Worm (Caenorhabditis elegans) whole organism, midembryonic: ENCODE measurements around the gene F39G3.5.

Source experiments
- cog-1 ChIP-seq: sonication (generic microtip); optimal IDR thresholded peaks from 2 replicates; lab custom pipeline; 2016; ENCODE audit warnings: missing genetic modification characterization, missing compliant biosample characterization
- flt-1 ChIP-seq: fragments of 200-800 bp; sonication (Bioruptor generic); IDR thresholded peaks from 2 replicates; pipeline ENCODE4 v1.3.6; 2022; ENCODE audit warnings: missing genetic modification characterization, missing compliant biosample characterization
- ref-1 ChIP-seq: fragments of 200-800 bp; sonication (Bioruptor generic); conservative IDR thresholded peaks from 2 replicates; pipeline ENCODE4 v1.3.6; 2022; ENCODE audit warnings: missing genetic modification reagents, missing genetic modification characterization, missing compliant biosample characterization
- tab-1 ChIP-seq: fragments of 200-800 bp; sonication (Bioruptor generic); IDR thresholded peaks from 2 replicates; pipeline ENCODE4 v1.3.6; 2022; ENCODE audit warnings: missing genetic modification characterization, missing compliant biosample characterization
- ztf-23 ChIP-seq: fragments of 200-800 bp; sonication (Bioruptor generic); IDR thresholded peaks from 2 replicates; pipeline ENCODE4 v1.3.6; 2022; ENCODE audit warnings: missing genetic modification reagents, missing genetic modification characterization, missing compliant biosample characterization
- ztf-29 ChIP-seq: fragments of 200-800 bp; sonication (Bioruptor generic); IDR thresholded peaks from 2 replicates; pipeline ENCODE4 v1.3.6; 2022; ENCODE audit warnings: missing genetic modification reagents, missing genetic modification characterization, missing compliant biosample characterization

DNA sequence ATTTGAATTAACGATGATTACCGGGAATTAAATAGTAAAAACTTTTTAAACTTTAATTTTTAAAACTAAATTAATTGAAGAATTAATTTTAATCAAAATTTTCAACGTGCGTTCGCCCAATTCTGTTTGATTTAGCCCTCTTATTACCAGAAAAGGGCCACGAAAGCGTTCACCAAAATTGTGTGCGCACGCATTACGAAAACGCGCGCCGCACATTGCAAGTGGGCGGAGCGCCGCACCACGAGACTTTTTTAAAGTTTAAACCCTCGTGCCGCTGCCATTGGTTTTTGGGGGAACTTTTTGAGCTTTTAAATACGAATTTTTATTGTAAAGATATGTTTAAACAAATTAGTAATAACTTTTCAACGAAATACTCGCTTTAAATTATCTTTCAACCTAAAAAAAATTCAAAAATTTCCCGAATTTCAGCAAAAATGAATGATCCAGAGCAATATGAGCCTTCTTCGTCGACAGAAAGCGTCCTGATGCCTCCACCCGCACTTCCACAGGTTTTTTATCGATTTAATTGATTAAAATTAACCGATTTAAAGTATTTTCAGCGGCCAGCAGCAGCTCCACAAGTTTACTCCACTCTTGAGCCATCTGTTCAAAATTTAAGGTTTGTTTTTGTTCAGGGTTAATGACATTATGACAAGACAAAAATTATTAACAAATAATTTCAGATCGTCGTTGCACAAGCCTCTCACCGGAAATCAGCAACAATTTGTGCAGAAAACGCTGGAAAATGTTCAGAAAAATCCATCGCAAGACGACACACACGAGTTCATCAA lies 35.5 kb upstream of the F39G3.5 start, which contains the start of gene taf-10:
- no peak for TF ChIP-seq flt-1 (GFP tag; lab: Robert Waterston, UW)
- TF ChIP-seq cog-1 (tag; lab: Kevin White, UChicago): no peak
- no peak for TF ChIP-seq tab-1 (GFP tag; lab: Robert Waterston, UW)
- TF ChIP-seq ztf-23 (GFP tag; lab: Robert Waterston, UW): no peak
- no peak for TF ChIP-seq ztf-29 (GFP tag; lab: Robert Waterston, UW)
- TF ChIP-seq ref-1: no peak
